Worm (Caenorhabditis elegans) whole organism, young adult: ENCODE data around the gene Y54G2A.40.

Source experiments
- B0019.2 ChIP-seq: fragments of 200-800 bp; sonication (Bioruptor generic); conservative IDR thresholded peaks from 2 replicates; pipeline ENCODE4 v1.3.6; 2022; ENCODE audit warnings: missing genetic modification reagents, missing genetic modification characterization, missing compliant biosample characterization
- B0035.1 ChIP-seq: sonication (generic microtip); optimal IDR thresholded peaks from 2 replicates; lab custom pipeline; 2016; ENCODE audit warnings: missing genetic modification characterization, mild to moderate bottlenecking, missing compliant biosample characterization, missing genotype, missing genetic modification reagents
- B0336.3 ChIP-seq: fragments of 200-800 bp; sonication (Bioruptor generic); IDR thresholded peaks from 2 replicates; pipeline ENCODE4 v1.3.6; 2022; ENCODE audit warnings: missing genetic modification characterization, missing compliant biosample characterization
- D2030.7 ChIP-seq: fragments of 200-800 bp; sonication (Bioruptor generic); IDR thresholded peaks from 2 replicates; pipeline ENCODE4 v1.3.6; 2022; ENCODE audit warnings: missing genetic modification reagents, missing genetic modification characterization, missing compliant biosample characterization
- F23B12.7 ChIP-seq: sonication (generic microtip); optimal IDR thresholded peaks from 2 replicates; lab custom pipeline; 2017; ENCODE audit warnings: missing genetic modification characterization, mild to moderate bottlenecking, missing compliant biosample characterization, antibody characterized with exemption, moderate library complexity; ENCODE audit not compliant: insufficient read depth
- F49E8.2 ChIP-seq: sonication (generic microtip); optimal IDR thresholded peaks from 3 replicates; lab custom pipeline; 2017; ENCODE audit warnings: missing genetic modification characterization, mild to moderate bottlenecking, missing compliant biosample characterization, antibody characterized with exemption, moderate library complexity; ENCODE audit not compliant: insufficient read depth
- K11D2.4 ChIP-seq: fragments of 200-800 bp; sonication (Bioruptor generic); IDR thresholded peaks from 2 replicates; pipeline ENCODE4 v1.3.6; 2022; ENCODE audit warnings: missing genetic modification reagents, missing genetic modification characterization, missing compliant biosample characterization
- Y79H2A.3 ChIP-seq: fragments of 200-800 bp; sonication (Bioruptor generic); conservative IDR thresholded peaks from 2 replicates; pipeline ENCODE4 v1.3.6; 2022; ENCODE audit warnings: missing genetic modification reagents, missing genetic modification characterization, missing compliant biosample characterization
- akir-1 ChIP-seq: fragments of 200-800 bp; sonication (Bioruptor generic); optimal IDR thresholded peaks from 2 replicates; lab custom pipeline; 2018; ENCODE audit warnings: mild to moderate bottlenecking, missing genetic modification characterization, moderate library complexity, missing compliant biosample characterization
- ama-1 ChIP-seq, 3 experiments: fragments of 150-350 bp in 1 of 3; sonication (generic microtip) in 2 of 3; optimal IDR thresholded peaks; 2 replicates each; lab custom pipeline; 2014 to 2018; ENCODE audit warnings: missing biosample characterization in 2 of 3, missing genetic modification characterization in 2 of 3, missing genetic modification reagents in 2 of 3
- aptf-3 ChIP-seq: fragments of 200-800 bp; sonication (Bioruptor generic); IDR thresholded peaks from 2 replicates; pipeline ENCODE4 v1.3.6; 2022; ENCODE audit warnings: missing genetic modification characterization, missing compliant biosample characterization
- athp-1 ChIP-seq: sonication (generic microtip); optimal IDR thresholded peaks from 2 replicates; lab custom pipeline; 2017; ENCODE audit warnings: mild to moderate bottlenecking, missing genetic modification characterization, missing compliant biosample characterization
- attf-3 ChIP-seq: fragments of 200-800 bp; sonication (Bioruptor generic); conservative IDR thresholded peaks from 2 replicates; pipeline ENCODE4 v1.3.6; 2022; ENCODE audit warnings: missing genetic modification reagents, missing genetic modification characterization, missing compliant biosample characterization
- attf-5 ChIP-seq: fragments of 200-800 bp; sonication (Bioruptor generic); optimal IDR thresholded peaks from 2 replicates; lab custom pipeline; 2018; ENCODE audit warnings: mild to moderate bottlenecking, missing genetic modification characterization, missing compliant biosample characterization
- cebp-1 ChIP-seq, 2 experiments: fragments of 200-800 bp in 1 of 2; sonication (Bioruptor generic) in 1 of 2; sonication (generic microtip) in 1 of 2; IDR thresholded peaks in 1 of 2; optimal IDR thresholded peaks in 1 of 2; 2 replicates each; pipeline versions ENCODE4 v1.3.6 to Lab custom; 2017 to 2022; ENCODE audit warnings: missing compliant biosample characterization in 2 of 2, missing genetic modification characterization in 2 of 2, mild to moderate bottlenecking in 1 of 2, missing genetic modification reagents in 1 of 2, moderate library complexity in 1 of 2
- cebp-2 ChIP-seq: fragments of 200-800 bp; sonication (Bioruptor generic); IDR thresholded peaks from 2 replicates; pipeline ENCODE4 v1.3.6; 2022; ENCODE audit warnings: missing genetic modification characterization, missing compliant biosample characterization
- ceh-79 ChIP-seq: sonication (generic microtip); optimal IDR thresholded peaks from 2 replicates; lab custom pipeline; 2017; ENCODE audit warnings: mild to moderate bottlenecking, missing genetic modification characterization, missing compliant biosample characterization
- dpff-1 ChIP-seq: sonication (generic microtip); optimal IDR thresholded peaks from 2 replicates; lab custom pipeline; 2017; ENCODE audit warnings: mild to moderate bottlenecking, missing genetic modification characterization, missing compliant biosample characterization
- dpl-1 ChIP-seq: fragments of 150-350 bp; optimal IDR thresholded peaks from 2 replicates; lab custom pipeline; 2014; ENCODE audit warnings: missing biosample characterization, missing genetic modification reagents, missing genetic modification characterization
- egl-18 ChIP-seq: fragments of 200-800 bp; sonication (Bioruptor generic); IDR thresholded peaks from 2 replicates; pipeline ENCODE4 v1.3.6; 2022; ENCODE audit warnings: missing genetic modification reagents, missing genetic modification characterization, missing compliant biosample characterization
- egrh-3 ChIP-seq: fragments of 200-800 bp; sonication (Bioruptor generic); IDR thresholded peaks from 2 replicates; pipeline ENCODE4 v1.3.6; 2022; ENCODE audit warnings: missing genetic modification reagents, missing genetic modification characterization, missing compliant biosample characterization
- ets-4 ChIP-seq: fragments of 200-800 bp; sonication (Bioruptor generic); optimal IDR thresholded peaks from 2 replicates; lab custom pipeline; 2018; ENCODE audit warnings: mild to moderate bottlenecking, missing genetic modification characterization, missing compliant biosample characterization
- fkh-3 ChIP-seq: sonication (generic microtip); optimal IDR thresholded peaks from 2 replicates; lab custom pipeline; 2016; ENCODE audit warnings: mild to moderate bottlenecking, missing genetic modification characterization, missing compliant biosample characterization
- hmg-1.2 ChIP-seq: fragments of 200-800 bp; sonication (Bioruptor generic); IDR thresholded peaks from 2 replicates; pipeline ENCODE4 v1.3.6; 2022; ENCODE audit warnings: missing genetic modification reagents, missing genetic modification characterization, missing compliant biosample characterization
- hrde-1 ChIP-seq: sonication (generic microtip); optimal IDR thresholded peaks from 2 replicates; lab custom pipeline; 2016; ENCODE audit warnings: missing genetic modification characterization, mild to moderate bottlenecking, missing compliant biosample characterization, moderate library complexity, missing genotype, missing genetic modification reagents, borderline replicate concordance
- hsf-1 ChIP-seq: fragments of 200-800 bp; sonication (Bioruptor generic); IDR thresholded peaks from 2 replicates; pipeline ENCODE4 v1.3.6; 2022; ENCODE audit warnings: missing genetic modification reagents, missing genetic modification characterization, missing compliant biosample characterization
- lag-1 ChIP-seq: fragments of 200-800 bp; sonication (Bioruptor generic); IDR thresholded peaks from 2 replicates; pipeline ENCODE4 v1.3.6; 2022; ENCODE audit warnings: missing genetic modification reagents, missing genetic modification characterization, missing compliant biosample characterization
- madf-6 ChIP-seq: fragments of 200-800 bp; sonication (Bioruptor generic); IDR thresholded peaks from 2 replicates; pipeline ENCODE4 v1.3.6; 2022; ENCODE audit warnings: missing genetic modification reagents, missing genetic modification characterization, missing compliant biosample characterization
- mcd-1 ChIP-seq: fragments of 200-800 bp; sonication (Bioruptor generic); IDR thresholded peaks from 2 replicates; pipeline ENCODE4 v1.3.6; 2022; ENCODE audit warnings: missing genetic modification reagents, missing genetic modification characterization, missing compliant biosample characterization
- nhr-27 ChIP-seq: fragments of 200-800 bp; sonication (Bioruptor generic); optimal IDR thresholded peaks from 2 replicates; lab custom pipeline; 2018; ENCODE audit warnings: mild to moderate bottlenecking, missing genetic modification characterization, moderate library complexity, missing compliant biosample characterization
- nhr-80 ChIP-seq: sonication (generic microtip); optimal IDR thresholded peaks from 2 replicates; lab custom pipeline; 2016; ENCODE audit warnings: missing genetic modification characterization, missing compliant biosample characterization
- pbrm-1 ChIP-seq: fragments of 200-800 bp; sonication (Bioruptor generic); IDR thresholded peaks from 2 replicates; pipeline ENCODE4 v1.3.6; 2022; ENCODE audit warnings: missing genetic modification reagents, missing genetic modification characterization, missing compliant biosample characterization
- rec-8 ChIP-seq, 2 experiments: sonication (generic microtip); optimal IDR thresholded peaks; 2 replicates each; lab custom pipeline; 2016; ENCODE audit warnings: mild to moderate bottlenecking in 2 of 2, missing genetic modification characterization in 2 of 2, missing genetic modification reagents in 2 of 2, missing genotype in 2 of 2, missing biosample characterization in 1 of 2, missing compliant biosample characterization in 1 of 2, moderate library complexity in 1 of 2
- snpc-1.1 ChIP-seq: sonication (generic microtip); optimal IDR thresholded peaks from 2 replicates; lab custom pipeline; 2017; ENCODE audit warnings: missing genetic modification characterization, mild to moderate bottlenecking, missing compliant biosample characterization, antibody characterized with exemption, moderate library complexity, missing genotype, missing genetic modification reagents; ENCODE audit not compliant: insufficient read depth
- snpc-3.4 ChIP-seq: sonication (generic microtip); optimal IDR thresholded peaks from 2 replicates; lab custom pipeline; 2017; ENCODE audit warnings: missing genetic modification characterization, mild to moderate bottlenecking, missing compliant biosample characterization, antibody characterized with exemption, moderate library complexity, missing genotype, missing genetic modification reagents
- unc-62 ChIP-seq: fragments of 150-350 bp; optimal IDR thresholded peaks from 2 replicates; lab custom pipeline; 2014; ENCODE audit warnings: missing biosample characterization, missing genetic modification reagents, missing genetic modification characterization
- xnd-1 ChIP-seq: sonication (generic microtip); optimal IDR thresholded peaks from 2 replicates; lab custom pipeline; 2016; ENCODE audit warnings: missing genotype, missing genetic modification reagents, missing genetic modification characterization, missing compliant biosample characterization
- zfh-2 ChIP-seq: fragments of 200-800 bp; sonication (Bioruptor generic); conservative IDR thresholded peaks from 2 replicates; pipeline ENCODE4 v1.3.6; 2022; ENCODE audit warnings: missing genetic modification reagents, missing genetic modification characterization, missing compliant biosample characterization
- zim-3 ChIP-seq: sonication (generic microtip); optimal IDR thresholded peaks from 2 replicates; lab custom pipeline; 2017; ENCODE audit warnings: mild to moderate bottlenecking, missing genetic modification characterization, moderate library complexity, missing compliant biosample characterization
- ztf-18 ChIP-seq: sonication (generic microtip); optimal IDR thresholded peaks from 2 replicates; lab custom pipeline; 2016; ENCODE audit warnings: missing genotype, mild to moderate bottlenecking, missing genetic modification characterization, missing compliant biosample characterization
- ztf-25 ChIP-seq: fragments of 200-800 bp; sonication (Bioruptor generic); IDR thresholded peaks from 2 replicates; pipeline ENCODE4 v1.3.6; 2022; ENCODE audit warnings: missing genetic modification reagents, missing genetic modification characterization, missing compliant biosample characterization
- ztf-26 ChIP-seq: sonication (generic microtip); optimal IDR thresholded peaks from 2 replicates; lab custom pipeline; 2017; ENCODE audit warnings: missing genetic modification characterization, missing compliant biosample characterization
- ztf-3 ChIP-seq: fragments of 200-800 bp; sonication (Bioruptor generic); optimal IDR thresholded peaks from 2 replicates; lab custom pipeline; 2018; ENCODE audit warnings: mild to moderate bottlenecking, missing genetic modification characterization, missing compliant biosample characterization

The Y54G2A.40 gene

DNA sequence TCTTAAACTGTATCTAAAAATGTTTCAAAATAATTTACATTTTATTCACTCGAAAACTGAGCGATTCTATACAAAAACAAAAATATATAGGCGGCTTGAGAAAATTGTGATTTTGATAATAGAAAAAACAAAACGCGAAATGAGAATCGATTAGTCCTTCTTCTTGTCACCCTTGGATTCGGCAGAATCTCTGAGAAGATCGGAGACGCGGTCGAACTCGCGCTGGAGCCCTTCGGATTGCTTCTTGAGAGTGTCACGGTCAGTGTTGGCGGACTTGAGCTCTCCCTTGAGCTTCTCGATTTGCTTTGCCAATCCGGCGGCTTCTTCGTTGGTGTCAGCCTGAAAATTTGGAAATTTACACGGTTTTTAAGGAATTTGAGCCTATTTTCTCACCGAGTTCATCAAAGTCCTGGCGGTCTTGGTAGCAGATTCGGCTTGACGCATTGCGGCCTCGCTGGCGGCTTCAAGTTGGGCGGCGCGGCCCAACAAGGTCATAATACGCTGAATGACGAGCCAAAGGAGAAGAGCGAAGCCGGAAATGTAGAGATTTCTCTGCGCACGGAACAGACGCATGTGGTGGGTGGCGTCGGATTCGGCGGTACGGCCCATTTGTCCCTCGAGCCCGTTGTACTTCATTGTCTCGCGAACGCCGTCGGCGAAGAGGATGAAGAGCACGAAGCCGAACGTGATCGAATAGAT is 45.4 kb downstream of the Y54G2A.40 start:
- TF ChIP-seq D2030.7 (GFP tag; lab: Robert Waterston, UW) (0 out of 2 replicates have a peak, but pooled peaks have one; percentile 8), zfh-2 (GFP tag; lab: Robert Waterston, UW) (peak; percentile 64), mcd-1 (GFP tag; lab: Robert Waterston, UW) (0 out of 2 replicates have a peak, but pooled peaks have one; percentile 18), aptf-3 (no peak), K11D2.4 (no peak), cebp-2 (GFP tag; lab: Robert Waterston, UW) (0 out of 2 replicates have a peak, but pooled peaks have one; percentile 75), unc-62 (no peak), egrh-3 (peak; percentile 6; the same call in 1 of the 2 replicates), rec-8 (tag; optimal IDR thresholded peaks at IDR 0.05; lab: Kevin White, UChicago) (no peak), xnd-1 (tag; lab: Kevin White, UChicago) (peak; percentile 3), fkh-3 (peak; percentile 49), hrde-1 (peak; percentile 56), madf-6 (peak; percentile 35; the same call in 1 of the 2 replicates), ztf-18 (tag; lab: Kevin White, UChicago) (peak; percentile 0), B0336.3 (GFP tag; lab: Robert Waterston, UW) (peak; percentile 68), ets-4 (GFP tag; lab: Kevin White, UChicago) (peak; percentile 29), F49E8.2 (tag; lab: Kevin White, UChicago) (peak; percentile 43), F23B12.7 (peak; percentile 1), attf-3 (GFP tag; lab: Robert Waterston, UW) (0 out of 2 replicates have a peak, but pooled peaks have one; percentile 31), hsf-1 (GFP tag; lab: Robert Waterston, UW) (peak; percentile 14; the same call in 1 of the 2 replicates), hmg-1.2 (0 out of 2 replicates have a peak, but pooled peaks have one; percentile 16), snpc-1.1 (no peak), attf-5 (peak; percentile 16), ama-1 (optimal IDR thresholded peaks at IDR 0.05; lab: Kevin White, UChicago) (no peak), ama-1 (GFP tag; optimal IDR thresholded peaks at IDR 0.05; lab: Kevin White, UChicago) (peak in 1 of 2 experiments; percentile 49), B0019.2 (GFP tag; lab: Robert Waterston, UW) (no peak), ceh-79 (peak; percentile 85), athp-1 (tag; lab: Kevin White, UChicago) (peak; percentile 33), cebp-1 (GFP tag; IDR thresholded peaks at IDR 0.05; lab: Robert Waterston, UW) (no peak), cebp-1 (tag; optimal IDR thresholded peaks at IDR 0.05; lab: Kevin White, UChicago) (peak; percentile 19)

DNA sequence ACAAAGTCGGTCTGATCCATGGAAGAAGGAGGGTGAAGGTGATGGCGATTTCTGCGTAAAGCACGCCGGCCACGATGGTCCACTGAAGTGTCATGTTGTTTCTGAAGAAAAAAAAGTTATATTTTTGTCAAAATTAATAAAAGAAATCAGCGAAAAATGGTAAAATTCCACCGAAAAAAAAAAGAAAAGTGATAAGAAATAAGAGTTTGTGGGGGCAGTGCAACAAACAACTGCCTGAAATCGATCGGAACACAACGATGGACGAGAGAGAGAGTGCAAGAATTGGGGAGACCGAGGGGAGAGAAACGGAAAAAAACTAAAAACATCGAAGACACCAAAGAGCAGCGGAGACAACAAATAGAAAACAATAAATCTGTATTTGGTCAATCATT is 46.1 kb downstream of the Y54G2A.40 start, which contains the start of gene Y54G2A.18:
Gene Y54G2A.18, minus strand, starts transcription at position 101 of the 392 bp plus-strand sequence.
- TF ChIP-seq nhr-80 (peak; percentile 22), ceh-79 (no peak), dpl-1 (no peak), ztf-3 (GFP tag; lab: Kevin White, UChicago) (no peak)

DNA sequence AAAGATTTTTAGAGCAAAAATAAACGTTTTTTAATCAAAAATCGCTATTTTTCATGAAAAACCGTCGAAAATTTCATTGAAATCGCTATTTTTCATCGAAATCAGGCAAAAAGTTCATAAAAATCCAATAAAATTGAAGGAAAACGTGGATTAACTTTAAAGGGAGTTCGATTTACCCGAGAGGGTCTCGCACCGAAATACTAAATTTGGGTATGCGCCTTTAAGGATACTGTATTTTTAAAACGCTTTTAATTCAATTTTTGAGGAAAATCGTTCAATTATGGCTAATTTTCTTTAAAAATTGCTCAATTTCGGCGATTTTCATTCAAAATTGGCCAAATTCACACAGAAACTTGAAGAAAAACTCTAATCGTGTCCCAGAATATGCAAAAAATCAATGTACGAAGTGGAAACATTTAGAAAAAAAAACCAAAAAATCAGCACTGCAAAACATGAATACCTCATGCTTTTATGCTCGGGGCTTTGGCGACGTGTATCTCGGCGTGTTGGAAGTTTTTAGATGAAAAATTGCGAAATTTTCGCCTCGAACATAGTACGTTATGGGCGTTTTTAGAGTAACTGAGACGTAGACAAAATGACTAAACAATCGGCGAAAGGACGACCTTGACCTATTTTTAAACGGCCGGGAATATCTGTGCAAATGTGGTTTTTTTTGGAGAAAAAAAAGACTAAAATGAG is 46.7 kb downstream of the Y54G2A.40 start:
- TF ChIP-seq ztf-25 (no peak), snpc-3.4 (tag; lab: Kevin White, UChicago) (no peak), pbrm-1 (no peak), nhr-27 (tag; lab: Kevin White, UChicago) (no peak), dpff-1 (tag; lab: Kevin White, UChicago) (no peak), F49E8.2 (tag; lab: Kevin White, UChicago) (peak; percentile 28), Y79H2A.3 (GFP tag; lab: Robert Waterston, UW) (no peak), nhr-80 (no peak), akir-1 (GFP tag; lab: Kevin White, UChicago) (no peak), ztf-26 (tag; lab: Kevin White, UChicago) (no peak), egl-18 (GFP tag; lab: Robert Waterston, UW) (no peak), zim-3 (tag; lab: Kevin White, UChicago) (no peak), ztf-3 (GFP tag; lab: Kevin White, UChicago) (no peak), B0035.1 (tag; lab: Kevin White, UChicago) (no peak), lag-1 (no peak)
